Worm (Caenorhabditis elegans) whole organism, young adult: ENCODE results near the gene C28H8.7.

ENCODE experiments used
- D2030.7 ChIP-seq: fragments of 200-800 bp; sonication (Bioruptor generic); IDR thresholded peaks from 2 replicates; pipeline ENCODE4 v1.3.6; 2022; ENCODE audit warnings: missing genetic modification reagents, missing genetic modification characterization, missing compliant biosample characterization
- F10E7.11 ChIP-seq: sonication (generic microtip); optimal IDR thresholded peaks from 2 replicates; lab custom pipeline; 2017; ENCODE audit warnings: mild to moderate bottlenecking, missing genetic modification characterization, moderate library complexity, missing compliant biosample characterization
- F49E8.2 ChIP-seq: sonication (generic microtip); optimal IDR thresholded peaks from 3 replicates; lab custom pipeline; 2017; ENCODE audit warnings: missing genetic modification characterization, mild to moderate bottlenecking, missing compliant biosample characterization, antibody characterized with exemption, moderate library complexity; ENCODE audit not compliant: insufficient read depth
- F52B5.7 ChIP-seq: sonication (generic microtip); optimal IDR thresholded peaks from 2 replicates; lab custom pipeline; 2016; ENCODE audit warnings: mild to moderate bottlenecking, missing genetic modification characterization, missing compliant biosample characterization
- K12H6.12 ChIP-seq: fragments of 200-800 bp; sonication (Bioruptor generic); optimal IDR thresholded peaks from 2 replicates; lab custom pipeline; 2018; ENCODE audit warnings: mild to moderate bottlenecking, missing genetic modification characterization, missing compliant biosample characterization
- T26A5.8 ChIP-seq: sonication (generic microtip); optimal IDR thresholded peaks from 2 replicates; lab custom pipeline; 2016; ENCODE audit warnings: missing genetic modification characterization, missing compliant biosample characterization
- Y53F4B.3 ChIP-seq: fragments of 200-800 bp; sonication (Bioruptor generic); IDR thresholded peaks from 2 replicates; pipeline ENCODE4 v1.3.6; 2022; ENCODE audit warnings: missing genetic modification reagents, missing genetic modification characterization, missing compliant biosample characterization
- Y53G8AR.9 ChIP-seq: fragments of 200-800 bp; sonication (Bioruptor generic); conservative IDR thresholded peaks from 2 replicates; pipeline ENCODE4 v1.3.6; 2022; ENCODE audit warnings: missing genetic modification reagents, missing genetic modification characterization, missing compliant biosample characterization
- Y56A3A.18 ChIP-seq: fragments of 200-800 bp; sonication (Bioruptor generic); IDR thresholded peaks from 2 replicates; pipeline ENCODE4 v1.3.6; 2022; ENCODE audit warnings: missing genetic modification reagents, missing genetic modification characterization, missing compliant biosample characterization
- Y95B8A.8 ChIP-seq: fragments of 200-800 bp; sonication (Bioruptor generic); IDR thresholded peaks from 2 replicates; pipeline ENCODE4 v1.3.6; 2022; ENCODE audit warnings: missing genetic modification reagents, missing genetic modification characterization, missing compliant biosample characterization
- ZK185.1 ChIP-seq: sonication (generic microtip); optimal IDR thresholded peaks from 2 replicates; lab custom pipeline; 2016; ENCODE audit warnings: mild to moderate bottlenecking, missing genetic modification characterization, missing compliant biosample characterization; ENCODE audit not compliant: poor library complexity, severe bottlenecking
- akir-1 ChIP-seq: fragments of 200-800 bp; sonication (Bioruptor generic); optimal IDR thresholded peaks from 2 replicates; lab custom pipeline; 2018; ENCODE audit warnings: mild to moderate bottlenecking, missing genetic modification characterization, moderate library complexity, missing compliant biosample characterization
- ama-1 ChIP-seq, 3 experiments: fragments of 150-350 bp in 1 of 3; sonication (generic microtip) in 2 of 3; optimal IDR thresholded peaks; 2 replicates each; lab custom pipeline; 2014 to 2018; ENCODE audit warnings: missing biosample characterization in 2 of 3, missing genetic modification characterization in 2 of 3, missing genetic modification reagents in 2 of 3
- atf-7 ChIP-seq: sonication (generic microtip); optimal IDR thresholded peaks from 2 replicates; lab custom pipeline; 2017; ENCODE audit warnings: mild to moderate bottlenecking, missing genetic modification characterization, missing compliant biosample characterization
- attf-3 ChIP-seq: fragments of 200-800 bp; sonication (Bioruptor generic); conservative IDR thresholded peaks from 2 replicates; pipeline ENCODE4 v1.3.6; 2022; ENCODE audit warnings: missing genetic modification reagents, missing genetic modification characterization, missing compliant biosample characterization
- attf-5 ChIP-seq: fragments of 200-800 bp; sonication (Bioruptor generic); optimal IDR thresholded peaks from 2 replicates; lab custom pipeline; 2018; ENCODE audit warnings: mild to moderate bottlenecking, missing genetic modification characterization, missing compliant biosample characterization
- attf-6 ChIP-seq: fragments of 200-800 bp; sonication (Bioruptor generic); IDR thresholded peaks from 2 replicates; pipeline ENCODE4 v1.3.6; 2022; ENCODE audit warnings: missing genetic modification reagents, missing genetic modification characterization, missing compliant biosample characterization
- bed-1 ChIP-seq: fragments of 200-800 bp; sonication (Bioruptor generic); IDR thresholded peaks from 2 replicates; pipeline ENCODE4 v1.3.6; 2022; ENCODE audit warnings: missing genetic modification reagents, missing genetic modification characterization, missing compliant biosample characterization
- ccch-3 ChIP-seq: fragments of 200-800 bp; sonication (Bioruptor generic); optimal IDR thresholded peaks from 2 replicates; lab custom pipeline; 2018; ENCODE audit warnings: mild to moderate bottlenecking, missing genetic modification characterization, missing compliant biosample characterization
- ceh-27 ChIP-seq: fragments of 200-800 bp; sonication (Bioruptor generic); optimal IDR thresholded peaks from 2 replicates; lab custom pipeline; 2018; ENCODE audit warnings: mild to moderate bottlenecking, missing genetic modification characterization, moderate library complexity, missing compliant biosample characterization
- ceh-58 ChIP-seq: fragments of 200-800 bp; sonication (Bioruptor generic); IDR thresholded peaks from 2 replicates; pipeline ENCODE4 v1.3.6; 2022; ENCODE audit warnings: missing genetic modification characterization, missing compliant biosample characterization
- ceh-91 ChIP-seq: fragments of 200-800 bp; sonication (Bioruptor generic); IDR thresholded peaks from 2 replicates; pipeline ENCODE4 v1.3.6; 2022; ENCODE audit warnings: missing genetic modification reagents, missing genetic modification characterization, missing compliant biosample characterization
- die-1 ChIP-seq: sonication (generic microtip); optimal IDR thresholded peaks from 2 replicates; lab custom pipeline; 2016; ENCODE audit warnings: missing genotype, mild to moderate bottlenecking, missing genetic modification characterization, missing compliant biosample characterization
- dox-1 ChIP-seq: fragments of 200-800 bp; sonication (Bioruptor generic); IDR thresholded peaks from 2 replicates; pipeline ENCODE4 v1.3.6; 2022; ENCODE audit warnings: missing genetic modification reagents, missing genetic modification characterization, missing compliant biosample characterization
- efl-1 ChIP-seq: fragments of 150-350 bp; optimal IDR thresholded peaks from 2 replicates; lab custom pipeline; 2014; ENCODE audit warnings: missing biosample characterization, missing genetic modification reagents, missing genetic modification characterization
- egrh-3 ChIP-seq: fragments of 200-800 bp; sonication (Bioruptor generic); IDR thresholded peaks from 2 replicates; pipeline ENCODE4 v1.3.6; 2022; ENCODE audit warnings: missing genetic modification reagents, missing genetic modification characterization, missing compliant biosample characterization
- fkh-3 ChIP-seq: sonication (generic microtip); optimal IDR thresholded peaks from 2 replicates; lab custom pipeline; 2016; ENCODE audit warnings: mild to moderate bottlenecking, missing genetic modification characterization, missing compliant biosample characterization
- lag-1 ChIP-seq: fragments of 200-800 bp; sonication (Bioruptor generic); IDR thresholded peaks from 2 replicates; pipeline ENCODE4 v1.3.6; 2022; ENCODE audit warnings: missing genetic modification reagents, missing genetic modification characterization, missing compliant biosample characterization
- let-526 ChIP-seq: fragments of 200-800 bp; sonication (Bioruptor generic); IDR thresholded peaks from 2 replicates; pipeline ENCODE4 v1.3.6; 2022; ENCODE audit warnings: missing genetic modification reagents, missing genetic modification characterization, missing compliant biosample characterization
- lin-26 ChIP-seq: fragments of 200-800 bp; sonication (Bioruptor generic); IDR thresholded peaks from 2 replicates; pipeline ENCODE4 v1.3.6; 2022; ENCODE audit warnings: missing genetic modification reagents, missing genetic modification characterization, missing compliant biosample characterization
- lin-40 ChIP-seq: sonication (generic microtip); optimal IDR thresholded peaks from 2 replicates; lab custom pipeline; 2016; ENCODE audit warnings: missing genetic modification characterization, mild to moderate bottlenecking, missing compliant biosample characterization, missing genotype, missing genetic modification reagents
- lsy-27 ChIP-seq: sonication (generic microtip); optimal IDR thresholded peaks from 2 replicates; lab custom pipeline; 2017; ENCODE audit warnings: missing genetic modification characterization, mild to moderate bottlenecking, missing compliant biosample characterization, antibody characterized with exemption, missing genotype, borderline replicate concordance; ENCODE audit not compliant: insufficient read depth
- madf-6 ChIP-seq: fragments of 200-800 bp; sonication (Bioruptor generic); IDR thresholded peaks from 2 replicates; pipeline ENCODE4 v1.3.6; 2022; ENCODE audit warnings: missing genetic modification reagents, missing genetic modification characterization, missing compliant biosample characterization
- nfya-2 ChIP-seq: fragments of 200-800 bp; sonication (Bioruptor generic); IDR thresholded peaks from 2 replicates; pipeline ENCODE4 v1.3.6; 2022; ENCODE audit warnings: missing genetic modification reagents, missing genetic modification characterization, missing compliant biosample characterization
- nfyb-1 ChIP-seq: fragments of 200-800 bp; sonication (Bioruptor generic); IDR thresholded peaks from 2 replicates; pipeline ENCODE4 v1.3.6; 2022; ENCODE audit warnings: missing genetic modification reagents, missing genetic modification characterization, missing compliant biosample characterization
- nhr-179 ChIP-seq: sonication (generic microtip); optimal IDR thresholded peaks from 2 replicates; lab custom pipeline; 2016; ENCODE audit warnings: mild to moderate bottlenecking, missing genetic modification characterization, missing compliant biosample characterization
- nhr-90 ChIP-seq: sonication (generic microtip); optimal IDR thresholded peaks from 2 replicates; lab custom pipeline; 2016; ENCODE audit warnings: missing genotype, mild to moderate bottlenecking, missing genetic modification characterization, missing compliant biosample characterization
- pha-4 ChIP-seq: fragments of 150-350 bp; sonication (generic microtip); optimal IDR thresholded peaks from 2 replicates; lab custom pipeline; 2014; ENCODE audit warnings: missing biosample characterization, missing genetic modification reagents, missing genetic modification characterization
- rec-8 ChIP-seq, 2 experiments: sonication (generic microtip); optimal IDR thresholded peaks; 2 replicates each; lab custom pipeline; 2016; ENCODE audit warnings: mild to moderate bottlenecking in 2 of 2, missing genetic modification characterization in 2 of 2, missing genetic modification reagents in 2 of 2, missing genotype in 2 of 2, missing biosample characterization in 1 of 2, missing compliant biosample characterization in 1 of 2, moderate library complexity in 1 of 2
- rpc-1 ChIP-seq, 2 experiments: fragments of 150-350 bp in 1 of 2; sonication (generic microtip) in 1 of 2; optimal IDR thresholded peaks; 2 replicates each; lab custom pipeline; 2014 to 2018; ENCODE audit warnings: missing biosample characterization in 1 of 2, missing genetic modification characterization in 1 of 2, missing genetic modification reagents in 1 of 2, missing genotype in 1 of 2
- sdz-38 ChIP-seq: sonication (generic microtip); optimal IDR thresholded peaks from 2 replicates; lab custom pipeline; 2016; ENCODE audit warnings: missing genotype, missing genetic modification characterization, missing compliant biosample characterization
- sea-2 ChIP-seq: fragments of 200-800 bp; sonication (Bioruptor generic); IDR thresholded peaks from 2 replicates; pipeline ENCODE4 v1.3.6; 2022; ENCODE audit warnings: missing genetic modification characterization, missing compliant biosample characterization
- snpc-1.3 ChIP-seq: sonication (generic microtip); optimal IDR thresholded peaks from 2 replicates; lab custom pipeline; 2017; ENCODE audit warnings: missing genetic modification characterization, mild to moderate bottlenecking, missing compliant biosample characterization, antibody characterized with exemption, moderate library complexity, missing genotype, missing genetic modification reagents; ENCODE audit not compliant: insufficient read depth
- tbx-9 ChIP-seq: sonication (generic microtip); optimal IDR thresholded peaks from 2 replicates; lab custom pipeline; 2016; ENCODE audit warnings: borderline replicate concordance, missing genetic modification characterization, inconsistent platforms, missing compliant biosample characterization
- tlf-1 ChIP-seq: fragments of 200-800 bp; sonication (Bioruptor generic); optimal IDR thresholded peaks from 2 replicates; lab custom pipeline; 2018; ENCODE audit warnings: mild to moderate bottlenecking, missing genetic modification characterization, missing compliant biosample characterization
- ztf-22 ChIP-seq: fragments of 200-800 bp; sonication (Bioruptor generic); optimal IDR thresholded peaks from 2 replicates; lab custom pipeline; 2018; ENCODE audit warnings: mild to moderate bottlenecking, missing genetic modification characterization, moderate library complexity, missing compliant biosample characterization
- ztf-26 ChIP-seq: sonication (generic microtip); optimal IDR thresholded peaks from 2 replicates; lab custom pipeline; 2017; ENCODE audit warnings: missing genetic modification characterization, missing compliant biosample characterization
- ztf-6 ChIP-seq: fragments of 200-800 bp; sonication (Bioruptor generic); IDR thresholded peaks from 2 replicates; pipeline ENCODE4 v1.3.6; 2022; ENCODE audit warnings: missing genetic modification reagents, missing genetic modification characterization, missing compliant biosample characterization

Gene C28H8.7

ce11 chrIII:5874263-5874662 lies 12.5 kb downstream of the C28H8.7 start (continued):
- TF ChIP-seq Y53G8AR.9 (peak; percentile 74), T26A5.8 (tag; lab: Kevin White, UChicago) (no peak), madf-6 (GFP tag; lab: Robert Waterston, UW) (peak; percentile 11; the same call in 1 of the 2 replicates), pha-4 (tag; lab: Kevin White, UChicago) (no peak), ztf-26 (tag; lab: Kevin White, UChicago) (no peak), rec-8 (tag; optimal IDR thresholded peaks at IDR 0.05; lab: Kevin White, UChicago) (no peak), tbx-9 (no peak), ztf-6 (GFP tag; lab: Robert Waterston, UW) (no peak), fkh-3 (tag; lab: Kevin White, UChicago) (no peak), F10E7.11 (tag; lab: Kevin White, UChicago) (no peak), attf-6 (GFP tag; lab: Robert Waterston, UW) (no peak), ZK185.1 (tag; lab: Kevin White, UChicago) (peak; percentile 42), sea-2 (GFP tag; lab: Robert Waterston, UW) (no peak), F49E8.2 (tag; lab: Kevin White, UChicago) (no peak), lag-1 (GFP tag; lab: Robert Waterston, UW) (no peak), Y95B8A.8 (GFP tag; lab: Robert Waterston, UW) (no peak), F52B5.7 (tag; lab: Kevin White, UChicago) (no peak), dox-1 (GFP tag; lab: Robert Waterston, UW) (no peak), ztf-22 (GFP tag; lab: Kevin White, UChicago) (no peak), attf-5 (no peak), ceh-27 (GFP tag; lab: Kevin White, UChicago) (no peak), nfyb-1 (peak; percentile 62), tlf-1 (GFP tag; lab: Kevin White, UChicago) (peak; percentile 41), Y56A3A.18 (no peak), lin-26 (GFP tag; lab: Robert Waterston, UW) (peak; percentile 73; the same call in 1 of the 2 replicates), sdz-38 (tag; lab: Kevin White, UChicago) (peak; percentile 12), ccch-3 (GFP tag; lab: Kevin White, UChicago) (no peak), nhr-90 (peak; percentile 57), die-1 (tag; lab: Kevin White, UChicago) (no peak), nfya-2 (GFP tag; lab: Robert Waterston, UW) (no peak), snpc-1.3 (tag; lab: Kevin White, UChicago) (no peak), akir-1 (GFP tag; lab: Kevin White, UChicago) (no peak), atf-7 (tag; lab: Kevin White, UChicago) (peak; percentile 37), nhr-179 (tag; lab: Kevin White, UChicago) (no peak), efl-1 (GFP tag; lab: Kevin White, UChicago) (no peak), bed-1 (GFP tag; lab: Robert Waterston, UW) (no peak), lsy-27 (tag; lab: Kevin White, UChicago) (no peak), Y53F4B.3 (GFP tag; lab: Robert Waterston, UW) (no peak), lin-40 (tag; lab: Kevin White, UChicago) (peak; percentile 52), let-526 (GFP tag; lab: Robert Waterston, UW) (no peak), ceh-91 (GFP tag; lab: Robert Waterston, UW) (no peak), D2030.7 (no peak), egrh-3 (GFP tag; lab: Robert Waterston, UW) (no peak), attf-3 (GFP tag; lab: Robert Waterston, UW) (no peak), rpc-1 (optimal IDR thresholded peaks at IDR 0.05; lab: Kevin White, UChicago) (no peak), rpc-1 (tag; optimal IDR thresholded peaks at IDR 0.05; lab: Kevin White, UChicago) (no peak), K12H6.12 (tag; lab: Kevin White, UChicago) (no peak), ceh-58 (GFP tag; lab: Robert Waterston, UW) (no peak), ama-1 (optimal IDR thresholded peaks at IDR 0.05; lab: Kevin White, UChicago) (peak; percentile 89), ama-1 (GFP tag; optimal IDR thresholded peaks at IDR 0.05; lab: Kevin White, UChicago) (peak in 1 of 2 experiments; percentile 3)
